Worm (Caenorhabditis elegans): ENCODE measurements around the gene F32F2.4.

F32F2.4 gene

ce11 chrV:13259527-13259926 is 16.5 kb upstream of the F32F2.4 start:
- TF ChIP-seq hnd-1 (tag; optimal IDR thresholded peaks at IDR 0.05) (no peak), flt-1 (GFP tag; IDR thresholded peaks at IDR 0.05) (no peak), tbx-11 (GFP tag; IDR thresholded peaks at IDR 0.05) (no peak), B0310.2 (tag; optimal IDR thresholded peaks at IDR 0.05) (no peak), ama-1 (optimal IDR thresholded peaks at IDR 0.05) (no peak), ceh-36 (tag; optimal IDR thresholded peaks at IDR 0.05) (no peak), hmg-4 (GFP tag; optimal IDR thresholded peaks at IDR 0.05) (no peak), ceh-13 (GFP tag; optimal IDR thresholded peaks at IDR 0.05) (no peak), pes-1 (GFP tag; IDR thresholded peaks at IDR 0.05) (no peak), tra-4 (tag; optimal IDR thresholded peaks at IDR 0.05) (no peak)

ce11 chrV:13262781-13263318 is 13.2 kb upstream of the F32F2.4 start:
- TF ChIP-seq tra-4 (tag; optimal IDR thresholded peaks at IDR 0.05) (no peak), tbx-11 (GFP tag; IDR thresholded peaks at IDR 0.05) (no peak), hmg-4 (GFP tag; optimal IDR thresholded peaks at IDR 0.05) (no peak), hmbx-1 (tag; optimal IDR thresholded peaks at IDR 0.05) (no peak), pes-1 (GFP tag; IDR thresholded peaks at IDR 0.05) (no peak), B0310.2 (tag; optimal IDR thresholded peaks at IDR 0.05) (no peak), F13C5.2 (tag; optimal IDR thresholded peaks at IDR 0.05) (no peak), sea-1 (GFP tag; conservative IDR thresholded peaks at IDR 0.05) (no peak)

- TF ChIP-seq flt-1 (GFP tag; IDR thresholded peaks at IDR 0.05): no peak
- no peak for TF ChIP-seq B0310.2 (tag; optimal IDR thresholded peaks at IDR 0.05)
- TF ChIP-seq ceh-13 (GFP tag; optimal IDR thresholded peaks at IDR 0.05): no peak
- TF ChIP-seq tbx-37 (GFP tag; conservative IDR thresholded peaks at IDR 0.05): no peak
- no peak for TF ChIP-seq hmg-4 (GFP tag; optimal IDR thresholded peaks at IDR 0.05)
- no peak for TF ChIP-seq hmbx-1 (tag; optimal IDR thresholded peaks at IDR 0.05)
- TF ChIP-seq hnd-1 (tag; optimal IDR thresholded peaks at IDR 0.05): no peak
- TF ChIP-seq ets-7 (tag; optimal IDR thresholded peaks at IDR 0.05): no peak
- no peak for TF ChIP-seq tbx-11 (GFP tag; IDR thresholded peaks at IDR 0.05)
- TF ChIP-seq pes-1 (GFP tag; IDR thresholded peaks at IDR 0.05): no peak
These were observed 11.8 kb upstream of the F32F2.4 start, which contains the start of gene zip-5 for ce11 chrV:13264245-13264644. TSS of gene zip-5 (plus strand) at chrV:13264545.

DNA sequence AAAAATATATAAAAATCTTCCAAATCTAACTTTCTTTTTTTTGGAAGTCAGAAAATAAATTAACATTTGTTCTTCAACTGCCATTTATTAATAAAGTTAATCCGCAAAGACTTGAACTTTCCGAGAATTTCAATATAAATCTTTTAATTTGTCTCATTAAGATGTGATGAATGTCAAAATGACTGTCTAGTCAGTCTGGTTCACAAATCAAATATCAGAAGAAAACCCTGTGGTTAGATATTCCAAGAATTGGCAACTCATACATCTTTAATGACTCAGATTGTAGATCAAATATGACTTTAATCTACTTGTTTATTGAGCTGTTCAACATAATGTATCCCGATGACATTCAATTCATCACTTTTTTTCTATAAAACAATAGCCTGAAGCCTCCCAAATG is 10.4 kb upstream of the F32F2.4 start:
- TF ChIP-seq ets-7 (tag; optimal IDR thresholded peaks at IDR 0.05): no peak
- TF ChIP-seq tra-4 (tag; optimal IDR thresholded peaks at IDR 0.05): no peak
- TF ChIP-seq flt-1 (GFP tag; IDR thresholded peaks at IDR 0.05): no peak
- TF ChIP-seq F13C5.2 (tag; optimal IDR thresholded peaks at IDR 0.05): no peak
- no peak for TF ChIP-seq ama-1 (optimal IDR thresholded peaks at IDR 0.05)

ce11 chrV:13266630-13267029 is 9.4 kb upstream of the F32F2.4 start:
- no peak for TF ChIP-seq pes-1 (GFP tag; IDR thresholded peaks at IDR 0.05)
- no peak for TF ChIP-seq sea-1 (GFP tag; conservative IDR thresholded peaks at IDR 0.05)
- no peak for TF ChIP-seq ceh-36 (tag; optimal IDR thresholded peaks at IDR 0.05)
- no peak for TF ChIP-seq B0310.2 (tag; optimal IDR thresholded peaks at IDR 0.05)
- no peak for TF ChIP-seq tbx-37 (GFP tag; conservative IDR thresholded peaks at IDR 0.05)
- TF ChIP-seq ets-7 (tag; optimal IDR thresholded peaks at IDR 0.05): no peak
- no peak for TF ChIP-seq hmbx-1 (tag; optimal IDR thresholded peaks at IDR 0.05)
- TF ChIP-seq flt-1 (GFP tag; IDR thresholded peaks at IDR 0.05): no peak
- TF ChIP-seq ama-1 (optimal IDR thresholded peaks at IDR 0.05): no peak
- TF ChIP-seq tbx-11 (GFP tag; IDR thresholded peaks at IDR 0.05): no peak
- no peak for TF ChIP-seq ceh-13 (GFP tag; optimal IDR thresholded peaks at IDR 0.05)
- TF ChIP-seq hnd-1 (tag; optimal IDR thresholded peaks at IDR 0.05): no peak
- TF ChIP-seq hmg-4 (GFP tag; optimal IDR thresholded peaks at IDR 0.05): no peak
- TF ChIP-seq F13C5.2 (tag; optimal IDR thresholded peaks at IDR 0.05): no peak
- TF ChIP-seq scrt-1 (GFP tag; IDR thresholded peaks at IDR 0.05): no peak
- no peak for TF ChIP-seq tra-4 (tag; optimal IDR thresholded peaks at IDR 0.05)
- no peak for TF ChIP-seq aly-1 (tag; optimal IDR thresholded peaks at IDR 0.05)

ce11 chrV:13268032-13268431 is 8.0 kb upstream of the F32F2.4 start:
- TF ChIP-seq hmg-4 (GFP tag; optimal IDR thresholded peaks at IDR 0.05) (no peak), scrt-1 (GFP tag; IDR thresholded peaks at IDR 0.05) (no peak), hmbx-1 (tag; optimal IDR thresholded peaks at IDR 0.05) (no peak), hnd-1 (tag; optimal IDR thresholded peaks at IDR 0.05) (no peak)

ce11 chrV:13269228-13269630 is 6.8 kb upstream of the F32F2.4 start:
- no peak for TF ChIP-seq tbx-37 (GFP tag; conservative IDR thresholded peaks at IDR 0.05)
- no peak for TF ChIP-seq ceh-13 (GFP tag; optimal IDR thresholded peaks at IDR 0.05)

- TF ChIP-seq hnd-1 (tag; optimal IDR thresholded peaks at IDR 0.05) (no peak), ets-7 (tag; optimal IDR thresholded peaks at IDR 0.05) (no peak), hmg-4 (GFP tag; optimal IDR thresholded peaks at IDR 0.05) (no peak), tra-4 (tag; optimal IDR thresholded peaks at IDR 0.05) (no peak), F13C5.2 (tag; optimal IDR thresholded peaks at IDR 0.05) (no peak), tbx-11 (GFP tag; IDR thresholded peaks at IDR 0.05) (no peak), hmbx-1 (tag; optimal IDR thresholded peaks at IDR 0.05) (no peak), aly-1 (tag; optimal IDR thresholded peaks at IDR 0.05) (no peak), ceh-36 (tag; optimal IDR thresholded peaks at IDR 0.05) (no peak), ama-1 (optimal IDR thresholded peaks at IDR 0.05) (no peak), scrt-1 (GFP tag; IDR thresholded peaks at IDR 0.05) (no peak), pes-1 (GFP tag; IDR thresholded peaks at IDR 0.05) (no peak), tbx-37 (GFP tag; conservative IDR thresholded peaks at IDR 0.05) (no peak), B0310.2 (tag; optimal IDR thresholded peaks at IDR 0.05) (no peak), flt-1 (GFP tag; IDR thresholded peaks at IDR 0.05) (no peak), ceh-13 (GFP tag; optimal IDR thresholded peaks at IDR 0.05) (no peak)
These were observed 3.8 kb upstream of the F32F2.4 start for ce11 chrV:13272275-13272674.
